Fruit fly (Drosophila melanogaster) whole organism, embryonic: ENCODE results near the gene Cyp12a4.
A peak's percentile ranks its signal among the peaks of the same experiment; 100 is the strongest.

ENCODE experiments used
- B-H2 ChIP-seq: fragments of 200-800 bp; sonication (Bioruptor generic); optimal IDR thresholded peaks from 2 replicates; lab custom pipeline; 2018; ENCODE audit warnings: missing biosample characterization, mild to moderate bottlenecking, missing genetic modification characterization
- Bteb2 ChIP-seq: fragments of 200-800 bp; sonication (Bioruptor generic); optimal IDR thresholded peaks from 2 replicates; lab custom pipeline; 2016; ENCODE audit warnings: missing biosample characterization, missing genetic modification characterization
- CG10321 ChIP-seq: fragments of 200-800 bp; sonication (Bioruptor generic); IDR thresholded peaks from 2 replicates; pipeline ENCODE4 v1.3.6; 2022; ENCODE audit warnings: missing biosample characterization, missing genetic modification characterization
- CG10565 ChIP-seq: fragments of 200-800 bp; sonication (Bioruptor generic); optimal IDR thresholded peaks from 3 replicates; lab custom pipeline; 2016; ENCODE audit warnings: missing biosample characterization, mild to moderate bottlenecking, missing genetic modification characterization
- CG10654 ChIP-seq: fragments of 200-800 bp; sonication (Bioruptor generic); optimal IDR thresholded peaks from 2 replicates; lab custom pipeline; 2016; ENCODE audit warnings: missing biosample characterization, missing genetic modification characterization
- CG10979 ChIP-seq: fragments of 200-800 bp; sonication (Bioruptor generic); optimal IDR thresholded peaks from 2 replicates; lab custom pipeline; 2018; ENCODE audit warnings: missing biosample characterization, mild to moderate bottlenecking, missing genetic modification characterization, moderate library complexity
- CG11695 ChIP-seq: fragments of 200-800 bp; sonication (Bioruptor generic); IDR thresholded peaks from 3 replicates; pipeline ENCODE4 v1.3.6; 2022; ENCODE audit warnings: missing biosample characterization, missing genetic modification characterization
- CG12299 ChIP-seq: fragments of 200-800 bp; sonication (Bioruptor generic); optimal IDR thresholded peaks from 2 replicates; lab custom pipeline; 2018; ENCODE audit warnings: missing biosample characterization, mild to moderate bottlenecking, missing genetic modification characterization
- CG13775 ChIP-seq: fragments of 200-800 bp; sonication (Bioruptor generic); optimal IDR thresholded peaks from 3 replicates; lab custom pipeline; 2017; ENCODE audit warnings: missing biosample characterization, mild to moderate bottlenecking, missing genetic modification characterization
- CG15269 ChIP-seq: fragments of 200-800 bp; sonication (Bioruptor generic); optimal IDR thresholded peaks from 2 replicates; lab custom pipeline; 2018; ENCODE audit warnings: missing biosample characterization, mild to moderate bottlenecking, missing genetic modification characterization, moderate library complexity
- CG1602 ChIP-seq: fragments of 200-800 bp; sonication (Bioruptor generic); optimal IDR thresholded peaks from 3 replicates; lab custom pipeline; 2016; ENCODE audit warnings: missing biosample characterization, missing genetic modification characterization
- CG2199 ChIP-seq: fragments of 200-800 bp; sonication (Bioruptor generic); IDR thresholded peaks from 3 replicates; pipeline ENCODE4 v1.3.6; 2022; ENCODE audit warnings: missing biosample characterization, missing genetic modification characterization
- CG4617 ChIP-seq: fragments of 200-800 bp; sonication (Bioruptor generic); optimal IDR thresholded peaks from 3 replicates; lab custom pipeline; 2016; ENCODE audit warnings: missing biosample characterization, missing genetic modification characterization, borderline replicate concordance
- CG5245 ChIP-seq: fragments of 200-800 bp; sonication (Bioruptor generic); optimal IDR thresholded peaks from 3 replicates; lab custom pipeline; 2016; ENCODE audit warnings: missing biosample characterization, missing genetic modification characterization
- CG6175 ChIP-seq: fragments of 200-800 bp; sonication (Bioruptor generic); IDR thresholded peaks from 3 replicates; pipeline ENCODE4 v1.3.6; 2022; ENCODE audit warnings: missing biosample characterization, missing genetic modification characterization
- CG8290 ChIP-seq, 3 experiments: fragments of 200-800 bp; sonication (Bioruptor generic); optimal IDR thresholded peaks; 2 replicates each; lab custom pipeline; 2016 to 2019; ENCODE audit warnings: missing biosample characterization in 3 of 3, missing genetic modification characterization in 3 of 3, mild to moderate bottlenecking in 2 of 3, moderate library complexity in 1 of 3
- CG8359 ChIP-seq: fragments of 200-800 bp; sonication (Bioruptor generic); optimal IDR thresholded peaks from 2 replicates; lab custom pipeline; 2017; ENCODE audit warnings: missing biosample characterization, mild to moderate bottlenecking, missing genetic modification characterization, borderline replicate concordance
- CG8478 ChIP-seq: fragments of >200 bp; optimal IDR thresholded peaks from 2 replicates; lab custom pipeline; 2018
- CG9932 ChIP-seq: fragments of 200-800 bp; sonication (Bioruptor generic); IDR thresholded peaks from 2 replicates; pipeline ENCODE4 v1.3.6; 2022; ENCODE audit warnings: missing biosample characterization, missing genetic modification characterization
- CHES-1-like ChIP-seq: fragments of 200-800 bp; sonication (Bioruptor generic); optimal IDR thresholded peaks from 2 replicates; lab custom pipeline; 2016; ENCODE audit warnings: missing biosample characterization, missing genetic modification characterization
- CkIIα-i1 ChIP-seq: fragments of 200-800 bp; sonication (Bioruptor generic); IDR thresholded peaks from 2 replicates; pipeline ENCODE4 v1.3.6; 2022; ENCODE audit warnings: missing biosample characterization, missing genetic modification characterization
- CrebB ChIP-seq: fragments of 200-800 bp; sonication (Bioruptor generic); optimal IDR thresholded peaks from 3 replicates; lab custom pipeline; 2018; ENCODE audit warnings: missing biosample characterization, mild to moderate bottlenecking, missing genetic modification characterization
- E2f2 ChIP-seq: fragments of 200-800 bp; sonication (Bioruptor generic); IDR thresholded peaks from 2 replicates; pipeline ENCODE4 v1.3.6; 2022; ENCODE audit warnings: missing biosample characterization, missing genetic modification characterization
- ERR ChIP-seq: fragments of 200-800 bp; sonication (Bioruptor generic); optimal IDR thresholded peaks from 2 replicates; lab custom pipeline; 2016; ENCODE audit warnings: missing biosample characterization, missing genetic modification characterization
- Ets65A ChIP-seq: fragments of 200-800 bp; sonication (Bioruptor generic); peaks from one replicate; lab custom pipeline; 2016; ENCODE audit warnings: missing biosample characterization, missing genetic modification characterization
- Fer2 ChIP-seq: fragments of 200-800 bp; sonication (Bioruptor generic); optimal IDR thresholded peaks from 2 replicates; lab custom pipeline; 2018; ENCODE audit warnings: missing biosample characterization, mild to moderate bottlenecking, missing genetic modification characterization, moderate library complexity
- Fer3 ChIP-seq: fragments of 200-800 bp; sonication (Bioruptor generic); optimal IDR thresholded peaks from 2 replicates; lab custom pipeline; 2018; ENCODE audit warnings: missing biosample characterization, mild to moderate bottlenecking, missing genetic modification characterization, moderate library complexity
- H2.0 ChIP-seq: fragments of 200-800 bp; sonication (Bioruptor generic); IDR thresholded peaks from 2 replicates; pipeline ENCODE4 v1.3.6; 2022; ENCODE audit warnings: missing biosample characterization, missing genetic modification characterization
- HmgZ ChIP-seq: fragments of 200-800 bp; sonication (Bioruptor generic); optimal IDR thresholded peaks from 2 replicates; lab custom pipeline; 2018; ENCODE audit warnings: missing biosample characterization, mild to moderate bottlenecking, missing genetic modification characterization
- Mrtf ChIP-seq: fragments of 200-800 bp; sonication (Bioruptor generic); IDR thresholded peaks from 3 replicates; pipeline ENCODE4 v1.3.6; 2022; ENCODE audit warnings: missing biosample characterization, missing genetic modification characterization
- NC2α ChIP-seq: fragments of 200-800 bp; sonication (Bioruptor generic); optimal IDR thresholded peaks from 2 replicates; lab custom pipeline; 2016; ENCODE audit warnings: missing biosample characterization, missing genetic modification characterization
- NfI ChIP-seq: fragments of 200-800 bp; sonication (Bioruptor generic); optimal IDR thresholded peaks from 3 replicates; lab custom pipeline; 2018; ENCODE audit warnings: missing biosample characterization, mild to moderate bottlenecking, missing genetic modification characterization, moderate library complexity
- Ssrp ChIP-seq: fragments of 200-800 bp; sonication (Bioruptor generic); optimal IDR thresholded peaks from 2 replicates; lab custom pipeline; 2018; ENCODE audit warnings: missing biosample characterization, mild to moderate bottlenecking, missing genetic modification characterization, moderate library complexity
- ato ChIP-seq: fragments of 200-800 bp; sonication (Bioruptor generic); IDR thresholded peaks from 2 replicates; pipeline ENCODE4 v1.3.6; 2022; ENCODE audit warnings: missing biosample characterization, missing genetic modification characterization; ENCODE audit not compliant: partially characterized antibody
- az2 ChIP-seq: fragments of 200-800 bp; sonication (Bioruptor generic); optimal IDR thresholded peaks from 3 replicates; lab custom pipeline; 2016; ENCODE audit warnings: missing biosample characterization, missing genetic modification characterization
- cwo ChIP-seq: fragments of 200-800 bp; sonication (Bioruptor generic); optimal IDR thresholded peaks from 3 replicates; lab custom pipeline; 2017; ENCODE audit warnings: missing biosample characterization, missing genetic modification characterization, mild to moderate bottlenecking, moderate library complexity, missing genetic modification reagents
- esg ChIP-seq: fragments of 200-800 bp; sonication (Bioruptor generic); conservative IDR thresholded peaks from 2 replicates; pipeline ENCODE4 v1.3.6; 2022; ENCODE audit warnings: missing biosample characterization, missing genetic modification characterization
- exex ChIP-seq: fragments of 200-800 bp; sonication (Bioruptor generic); optimal IDR thresholded peaks from 4 replicates; lab custom pipeline; 2018; ENCODE audit warnings: missing biosample characterization, mild to moderate bottlenecking, missing genetic modification characterization, moderate library complexity
- fd102C ChIP-seq: fragments of 200-800 bp; sonication (Bioruptor generic); optimal IDR thresholded peaks from 2 replicates; lab custom pipeline; 2018; ENCODE audit warnings: missing biosample characterization, mild to moderate bottlenecking, missing genetic modification characterization, moderate library complexity
- fru ChIP-seq: fragments of >200 bp; optimal IDR thresholded peaks from 2 replicates; lab custom pipeline; 2017
- grau ChIP-seq: fragments of 200-800 bp; optimal IDR thresholded peaks from 3 replicates; lab custom pipeline; 2019; ENCODE audit warnings: missing biosample characterization, mild to moderate bottlenecking, missing genetic modification characterization, moderate library complexity
- gt ChIP-seq: fragments of 200-800 bp; sonication (Bioruptor generic); IDR thresholded peaks from 2 replicates; pipeline ENCODE4 v1.3.6; 2022; ENCODE audit warnings: missing biosample characterization, missing genetic modification characterization
- ham ChIP-seq: fragments of 200-800 bp; sonication (Bioruptor generic); IDR thresholded peaks from 2 replicates; pipeline ENCODE4 v1.3.6; 2022; ENCODE audit warnings: missing biosample characterization, missing genetic modification characterization
- nau ChIP-seq: fragments of 200-800 bp; sonication (Bioruptor generic); optimal IDR thresholded peaks from 3 replicates; lab custom pipeline; 2017; ENCODE audit warnings: missing biosample characterization, mild to moderate bottlenecking, missing genetic modification characterization, missing genetic modification reagents
- prd ChIP-seq, 3 experiments: fragments of >200 bp in 2 of 3; fragments of 200-800 bp in 1 of 3; sonication (Bioruptor generic) in 1 of 3; optimal IDR thresholded peaks in 2 of 3; IDR thresholded peaks in 1 of 3; 2 replicates in 2 of 3; 3 replicates in 1 of 3; pipeline versions ENCODE4 v1.3.6 to Lab custom; 2017 to 2022; ENCODE audit warnings: missing biosample characterization in 1 of 3, missing genetic modification characterization in 1 of 3
- ro ChIP-seq: fragments of 200-800 bp; sonication (Bioruptor generic); IDR thresholded peaks from 2 replicates; pipeline ENCODE4 v1.3.6; 2022; ENCODE audit warnings: missing biosample characterization, missing genetic modification characterization
- seq ChIP-seq: fragments of 200-800 bp; sonication (Bioruptor generic); IDR thresholded peaks from 2 replicates; pipeline ENCODE4 v1.3.6; 2022; ENCODE audit warnings: missing biosample characterization, missing genetic modification characterization
- slou ChIP-seq: fragments of 200-800 bp; sonication (Bioruptor generic); optimal IDR thresholded peaks from 3 replicates; lab custom pipeline; 2016; ENCODE audit warnings: missing biosample characterization, missing genetic modification characterization
- unc-4 ChIP-seq: fragments of 200-800 bp; sonication (Bioruptor generic); IDR thresholded peaks from 2 replicates; pipeline ENCODE4 v1.3.6; 2022; ENCODE audit warnings: missing biosample characterization, missing genetic modification characterization; ENCODE audit not compliant: partially characterized antibody
- vvl ChIP-seq: fragments of 200-800 bp; sonication (Bioruptor generic); IDR thresholded peaks from 2 replicates; pipeline ENCODE4 v1.3.6; 2022; ENCODE audit warnings: missing biosample characterization, missing genetic modification characterization

The Cyp12a4 gene

DNA sequence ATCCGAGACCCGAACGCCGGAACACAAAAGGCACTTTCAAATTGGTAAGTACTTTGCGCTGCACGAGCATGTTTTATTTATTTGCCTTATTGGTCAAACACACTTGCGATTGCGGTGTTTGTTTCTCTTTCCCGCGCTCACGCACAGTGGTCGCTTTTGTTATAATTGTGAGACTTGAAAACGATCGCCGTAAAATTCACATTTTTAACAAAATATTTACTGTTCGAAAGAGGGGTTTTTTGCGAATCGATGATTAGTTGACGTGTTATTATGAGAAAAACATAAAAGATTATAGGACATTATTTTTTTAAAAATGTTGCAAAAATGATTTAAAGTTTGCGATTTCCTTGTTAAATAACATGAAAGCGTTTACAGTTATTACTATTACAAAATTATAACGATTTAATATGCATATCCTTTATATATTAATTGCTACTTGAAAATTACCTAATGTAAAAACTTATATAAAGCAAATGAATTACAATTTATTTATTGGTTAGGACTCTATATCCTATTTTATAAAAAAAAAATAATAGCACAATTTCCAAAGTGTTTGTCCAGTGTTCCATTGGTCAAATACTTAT, 30.0 kb downstream of the Cyp12a4 start (continued):
- no peak for TF ChIP-seq unc-4 (GFP tag; lab: Robert Waterston, UW)
- no peak for TF ChIP-seq ato (GFP tag; lab: Robert Waterston, UW)
- TF ChIP-seq CG11695: no peak
- no peak for TF ChIP-seq exex
- TF ChIP-seq CkIIα-i1 (GFP tag; lab: Robert Waterston, UW): no peak
- no peak for TF ChIP-seq CG4617 (GFP tag; lab: Kevin White, UChicago)
- TF ChIP-seq HmgZ (tag; lab: Kevin White, UChicago): peak; percentile 16
- peak; percentile 60 for TF ChIP-seq grau (tag; lab: Kevin White, UChicago)
- TF ChIP-seq nau (GFP tag; lab: Kevin White, UChicago): peak; percentile 0
- TF ChIP-seq cwo (GFP tag; lab: Kevin White, UChicago): no peak
- TF ChIP-seq fru (lab: Kevin White, UChicago): no peak
- no peak for TF ChIP-seq CG10321
- peak; percentile 52 for TF ChIP-seq CG15269 (tag; lab: Kevin White, UChicago)
- TF ChIP-seq NfI: peak; percentile 42
- no peak for TF ChIP-seq CG8290 (GFP tag; optimal IDR thresholded peaks at IDR 0.05; lab: Kevin White, UChicago)
- no peak for TF ChIP-seq CG8290 (tag; optimal IDR thresholded peaks at IDR 0.05; lab: Kevin White, UChicago)
- TF ChIP-seq E2f2: peak; percentile 10; the same call in 1 of the 2 replicates
- peak; percentile 33 for TF ChIP-seq CG8359 (GFP tag; lab: Kevin White, UChicago)
- TF ChIP-seq CG1602: peak; percentile 7
- TF ChIP-seq Mrtf (GFP tag; lab: Robert Waterston, UW): no peak
- no peak for TF ChIP-seq CG10654 (GFP tag; lab: Kevin White, UChicago)
- TF ChIP-seq CG6175: no peak
- TF ChIP-seq CHES-1-like (GFP tag; lab: Kevin White, UChicago): no peak
- TF ChIP-seq CG2199 (GFP tag; lab: Robert Waterston, UW): no peak
- TF ChIP-seq fd102C (GFP tag; lab: Kevin White, UChicago): no peak
- TF ChIP-seq az2 (GFP tag; lab: Kevin White, UChicago): peak; percentile 39
- peak; percentile 27 for TF ChIP-seq NC2α (GFP tag; lab: Kevin White, UChicago)
- 0 out of 2 replicates have a peak, but pooled peaks have one; percentile 11 for TF ChIP-seq gt (GFP tag; lab: Robert Waterston, UW)
- TF ChIP-seq CG12299 (tag; lab: Kevin White, UChicago): no peak
- peak; percentile 92 for TF ChIP-seq Ets65A (GFP tag; lab: Kevin White, UChicago)
- peak; percentile 22 for TF ChIP-seq esg
- TF ChIP-seq H2.0 (GFP tag; lab: Robert Waterston, UW): peak; percentile 26; the same call in 1 of the 2 replicates
- TF ChIP-seq CG10979 (tag; lab: Kevin White, UChicago): peak; percentile 43
- TF ChIP-seq Bteb2: no peak
- no peak for TF ChIP-seq CG8478 (lab: Kevin White, UChicago)
- TF ChIP-seq ERR (GFP tag; lab: Kevin White, UChicago): no peak
- no peak for TF ChIP-seq ro (GFP tag; lab: Robert Waterston, UW)
- peak; percentile 47; the same call in 1 of the 2 replicates for TF ChIP-seq vvl (GFP tag; lab: Robert Waterston, UW)
- no peak for TF ChIP-seq CG9932 (GFP tag; lab: Robert Waterston, UW)
- TF ChIP-seq CrebB (tag; lab: Kevin White, UChicago): no peak
- TF ChIP-seq CG5245 (GFP tag; lab: Kevin White, UChicago): no peak
- no peak for TF ChIP-seq CG10565
- TF ChIP-seq slou: no peak
- no peak for TF ChIP-seq ham (GFP tag; lab: Robert Waterston, UW)
- peak; percentile 21 for TF ChIP-seq B-H2 (GFP tag; lab: Kevin White, UChicago)
- peak; percentile 54 for TF ChIP-seq Fer3 (tag; lab: Kevin White, UChicago)
- TF ChIP-seq Ssrp (tag; lab: Kevin White, UChicago): peak; percentile 33
- no peak for TF ChIP-seq prd (optimal IDR thresholded peaks at IDR 0.05; lab: Kevin White, UChicago)
- peak; percentile 52; the same call in 2 of the 3 replicates for TF ChIP-seq prd (GFP tag; IDR thresholded peaks at IDR 0.05; lab: Robert Waterston, UW)
- 0 out of 2 replicates have a peak, but pooled peaks have one; percentile 22 for TF ChIP-seq seq (GFP tag; lab: Robert Waterston, UW)
- no peak for TF ChIP-seq Fer2 (tag; lab: Kevin White, UChicago)
- peak; percentile 37 for TF ChIP-seq CG13775 (GFP tag; lab: Kevin White, UChicago)
